Fruit fly (Drosophila melanogaster): ENCODE measurements around the gene CG10802.

- TF ChIP-seq Dll (optimal IDR thresholded peaks at IDR 0.05) = no peak
- no peak for TF ChIP-seq EcR (GFP tag; optimal IDR thresholded peaks at IDR 0.05)
- TF ChIP-seq psq (optimal IDR thresholded peaks at IDR 0.05) = no peak
- TF ChIP-seq usp (GFP tag; optimal IDR thresholded peaks at IDR 0.05) = no peak
- no peak for TF ChIP-seq pan (optimal IDR thresholded peaks at IDR 0.05)
- TF ChIP-seq CG8478 (optimal IDR thresholded peaks at IDR 0.05) = no peak
Observed at dm6 chrX:3440506-3440905, 42.3 kb upstream of the CG10802 start.
